Worm (Caenorhabditis elegans) whole organism, L4 larva: ENCODE data around the gene fkh-5.

Experiments
- F26F4.8 ChIP-seq: fragments of 200-800 bp; sonication (Bioruptor generic); conservative IDR thresholded peaks from 2 replicates; pipeline ENCODE4 v1.3.6; 2022; ENCODE audit warnings: missing genetic modification characterization, missing compliant biosample characterization
- F37D6.2 ChIP-seq: sonication (generic microtip); optimal IDR thresholded peaks from 2 replicates; lab custom pipeline; 2016; ENCODE audit warnings: mild to moderate bottlenecking, missing genetic modification characterization, missing compliant biosample characterization
- R02D3.7 ChIP-seq: fragments of 150-350 bp; sonication (generic microtip); optimal IDR thresholded peaks from 3 replicates; lab custom pipeline; 2014; ENCODE audit warnings: missing biosample characterization, missing genetic modification characterization
- T20F7.1 ChIP-seq: fragments of 200-800 bp; sonication (Bioruptor generic); optimal IDR thresholded peaks from 2 replicates; lab custom pipeline; 2018; ENCODE audit warnings: mild to moderate bottlenecking, missing genetic modification characterization, missing compliant biosample characterization
- ZK337.2 ChIP-seq: fragments of 200-800 bp; sonication (Bioruptor generic); IDR thresholded peaks from 2 replicates; pipeline ENCODE4 v1.3.6; 2022; ENCODE audit warnings: missing genetic modification reagents, missing genetic modification characterization, missing compliant biosample characterization
- ZK546.5 ChIP-seq, 2 experiments: sonication (generic microtip); optimal IDR thresholded peaks; 2 replicates each; lab custom pipeline; 2017; ENCODE audit warnings: missing biosample characterization in 2 of 2, missing genetic modification characterization in 2 of 2
- aha-1 ChIP-seq: fragments of 150-350 bp; peaks from one replicate; lab custom pipeline; 2014; ENCODE audit warnings: missing biosample characterization, missing genetic modification characterization
- aly-2 ChIP-seq: sonication (generic microtip); optimal IDR thresholded peaks from 2 replicates; lab custom pipeline; 2018; ENCODE audit warnings: missing biosample characterization, missing genetic modification characterization
- ama-1 ChIP-seq: fragments of 150-350 bp; optimal IDR thresholded peaks from 2 replicates; lab custom pipeline; 2014; ENCODE audit warnings: inconsistent platforms, mixed read lengths
- arid-1 ChIP-seq: fragments of 200-800 bp; sonication (Bioruptor generic); conservative IDR thresholded peaks from 2 replicates; pipeline ENCODE4 v1.3.6; 2022; ENCODE audit warnings: missing genetic modification reagents, missing genetic modification characterization, missing compliant biosample characterization
- attf-4 ChIP-seq: sonication (generic microtip); optimal IDR thresholded peaks from 3 replicates; lab custom pipeline; 2017; ENCODE audit warnings: missing biosample characterization, missing genetic modification characterization
- ceh-20 ChIP-seq: fragments of 200-800 bp; sonication (Bioruptor generic); IDR thresholded peaks from 2 replicates; pipeline ENCODE4 v1.3.6; 2022; ENCODE audit warnings: missing genetic modification reagents, missing genetic modification characterization, missing compliant biosample characterization
- ceh-32 ChIP-seq: sonication (generic microtip); optimal IDR thresholded peaks from 2 replicates; lab custom pipeline; 2016; ENCODE audit warnings: mild to moderate bottlenecking, missing genetic modification characterization, missing compliant biosample characterization; ENCODE audit not compliant: poor library complexity
- ceh-62 ChIP-seq: sonication (generic microtip); optimal IDR thresholded peaks from 2 replicates; lab custom pipeline; 2017; ENCODE audit warnings: missing biosample characterization, missing genetic modification characterization
- ceh-82 ChIP-seq: sonication (generic microtip); optimal IDR thresholded peaks from 2 replicates; lab custom pipeline; 2017; ENCODE audit warnings: missing biosample characterization, missing genetic modification characterization
- daf-16 ChIP-seq, 3 experiments: sonication (generic microtip); optimal IDR thresholded peaks; 2 replicates each; lab custom pipeline; 2016 to 2017; ENCODE audit warnings: missing genetic modification characterization in 3 of 3, missing genetic modification reagents in 3 of 3, mild to moderate bottlenecking in 2 of 3, missing compliant biosample characterization in 2 of 3, missing biosample characterization in 1 of 3, moderate library complexity in 1 of 3
- daf-8 ChIP-seq: fragments of 200-800 bp; sonication (Bioruptor generic); IDR thresholded peaks from 2 replicates; pipeline ENCODE4 v1.3.6; 2022; ENCODE audit warnings: missing genetic modification characterization, missing compliant biosample characterization
- dmd-6 ChIP-seq: fragments of 200-800 bp; sonication (Bioruptor generic); IDR thresholded peaks from 2 replicates; pipeline ENCODE4 v1.3.6; 2022; ENCODE audit warnings: missing genetic modification reagents, missing genetic modification characterization, missing compliant biosample characterization
- dve-1 ChIP-seq: sonication (generic microtip); optimal IDR thresholded peaks from 2 replicates; lab custom pipeline; 2017; ENCODE audit warnings: antibody characterized with exemption, mild to moderate bottlenecking, missing genetic modification characterization, missing compliant biosample characterization; ENCODE audit not compliant: insufficient read depth
- fkh-10 ChIP-seq: fragments of 150-350 bp; optimal IDR thresholded peaks from 2 replicates; lab custom pipeline; 2014; ENCODE audit warnings: missing biosample characterization, missing genetic modification reagents, missing genetic modification characterization
- hlh-11 ChIP-seq: fragments of 200-800 bp; sonication (Bioruptor generic); optimal IDR thresholded peaks from 2 replicates; lab custom pipeline; 2018; ENCODE audit warnings: mild to moderate bottlenecking, missing genetic modification characterization, missing compliant biosample characterization
- hlh-30 ChIP-seq: sonication (generic microtip); optimal IDR thresholded peaks from 2 replicates; lab custom pipeline; 2017; ENCODE audit warnings: antibody characterized with exemption, mild to moderate bottlenecking, missing genetic modification characterization, missing compliant biosample characterization; ENCODE audit not compliant: insufficient read depth
- lin-1 ChIP-seq: fragments of 200-800 bp; sonication (Bioruptor generic); IDR thresholded peaks from 2 replicates; pipeline ENCODE4 v1.3.6; 2022; ENCODE audit warnings: missing genetic modification reagents, missing genetic modification characterization, missing compliant biosample characterization
- lin-15B ChIP-seq: fragments of 150-350 bp; sonication (generic microtip); optimal IDR thresholded peaks from 3 replicates; lab custom pipeline; 2014; ENCODE audit warnings: missing biosample characterization, missing genetic modification characterization
- lin-29 ChIP-seq: fragments of 200-800 bp; sonication (Bioruptor generic); IDR thresholded peaks from 2 replicates; pipeline ENCODE4 v1.3.6; 2022; ENCODE audit warnings: missing genetic modification reagents, missing genetic modification characterization, missing compliant biosample characterization
- lin-38 ChIP-seq: fragments of 200-800 bp; sonication (Bioruptor generic); IDR thresholded peaks from 2 replicates; pipeline ENCODE4 v1.3.6; 2022; ENCODE audit warnings: missing genetic modification reagents, missing genetic modification characterization, missing compliant biosample characterization
- lin-39 ChIP-seq: fragments of 150-350 bp; optimal IDR thresholded peaks from 2 replicates; lab custom pipeline; 2014; ENCODE audit warnings: missing biosample characterization, missing genetic modification reagents, missing genetic modification characterization
- madf-9 ChIP-seq: fragments of 200-800 bp; sonication (Bioruptor generic); conservative IDR thresholded peaks from 2 replicates; pipeline ENCODE4 v1.3.6; 2022; ENCODE audit warnings: missing genetic modification reagents, missing genetic modification characterization, missing compliant biosample characterization
- mdl-1 ChIP-seq, 2 experiments: fragments of 150-350 bp in 1 of 2; sonication (generic microtip) in 1 of 2; optimal IDR thresholded peaks; 2 replicates each; lab custom pipeline; 2014 to 2017; ENCODE audit warnings: missing biosample characterization in 2 of 2, missing genetic modification characterization in 2 of 2
- mep-1 ChIP-seq: fragments of 150-350 bp; sonication (generic microtip); optimal IDR thresholded peaks from 3 replicates; lab custom pipeline; 2014; ENCODE audit warnings: missing biosample characterization, missing genetic modification characterization
- nhr-10 ChIP-seq: fragments of 150-350 bp; optimal IDR thresholded peaks from 2 replicates; lab custom pipeline; 2014; ENCODE audit warnings: missing biosample characterization, missing genetic modification characterization
- nhr-102 ChIP-seq: sonication (generic microtip); optimal IDR thresholded peaks from 2 replicates; lab custom pipeline; 2016; ENCODE audit warnings: mild to moderate bottlenecking, missing genetic modification characterization, moderate library complexity, missing compliant biosample characterization
- nhr-111 ChIP-seq: fragments of 200-800 bp; sonication (Bioruptor generic); optimal IDR thresholded peaks from 2 replicates; lab custom pipeline; 2018; ENCODE audit warnings: mild to moderate bottlenecking, missing genetic modification characterization, missing compliant biosample characterization
- nhr-237 ChIP-seq: sonication (generic microtip); optimal IDR thresholded peaks from 2 replicates; lab custom pipeline; 2017; ENCODE audit warnings: missing biosample characterization, missing genetic modification characterization
- nhr-48 ChIP-seq: sonication (generic microtip); optimal IDR thresholded peaks from 2 replicates; lab custom pipeline; 2016; ENCODE audit warnings: mild to moderate bottlenecking, missing genetic modification characterization, missing compliant biosample characterization
- pqm-1 ChIP-seq: sonication (generic microtip); optimal IDR thresholded peaks from 2 replicates; lab custom pipeline; 2017; ENCODE audit warnings: missing biosample characterization, missing genetic modification characterization
- rbr-2 ChIP-seq: sonication (generic microtip); optimal IDR thresholded peaks from 2 replicates; lab custom pipeline; 2016; ENCODE audit warnings: missing genotype, missing genetic modification characterization, missing compliant biosample characterization
- sdz-12 ChIP-seq: fragments of 200-800 bp; sonication (Bioruptor generic); optimal IDR thresholded peaks from 2 replicates; lab custom pipeline; 2018; ENCODE audit warnings: mild to moderate bottlenecking, missing genetic modification characterization, missing compliant biosample characterization
- skn-1 ChIP-seq: fragments of 150-350 bp; optimal IDR thresholded peaks from 2 replicates; lab custom pipeline; 2014; ENCODE audit warnings: missing biosample characterization, missing genetic modification characterization
- snpc-1.2 ChIP-seq: fragments of 200-800 bp; sonication (Bioruptor generic); IDR thresholded peaks from 2 replicates; pipeline ENCODE4 v1.3.6; 2022; ENCODE audit warnings: missing genetic modification reagents, missing genetic modification characterization, missing compliant biosample characterization
- snpc-4 ChIP-seq: fragments of 150-350 bp; optimal IDR thresholded peaks from 2 replicates; lab custom pipeline; 2014; ENCODE audit warnings: missing biosample characterization, missing genetic modification characterization
- spr-1 ChIP-seq: sonication (generic microtip); optimal IDR thresholded peaks from 2 replicates; lab custom pipeline; 2016; ENCODE audit warnings: mild to moderate bottlenecking, missing genetic modification characterization, missing compliant biosample characterization
- spr-3 ChIP-seq: fragments of 200-800 bp; sonication (Bioruptor generic); optimal IDR thresholded peaks from 2 replicates; lab custom pipeline; 2018; ENCODE audit warnings: mild to moderate bottlenecking, missing genetic modification characterization, missing compliant biosample characterization
- tag-97 ChIP-seq: fragments of 200-800 bp; sonication (Bioruptor generic); IDR thresholded peaks from 2 replicates; pipeline ENCODE4 v1.3.6; 2022; ENCODE audit warnings: missing genetic modification characterization, missing compliant biosample characterization
- tra-1 ChIP-seq: fragments of 200-800 bp; sonication (Bioruptor generic); IDR thresholded peaks from 2 replicates; pipeline ENCODE4 v1.3.6; 2022; ENCODE audit warnings: missing genetic modification reagents, missing genetic modification characterization, missing compliant biosample characterization
- unc-130 ChIP-seq: sonication (generic microtip); optimal IDR thresholded peaks from 2 replicates; lab custom pipeline; 2016; ENCODE audit warnings: missing genetic modification reagents, missing genetic modification characterization, missing compliant biosample characterization
- unc-62 ChIP-seq, 3 experiments: fragments of 150-350 bp in 1 of 3; sonication (generic microtip); optimal IDR thresholded peaks in 2 of 3; peaks in 1 of 3; 1 replicate in 1 of 3; 2 replicates in 2 of 3; lab custom pipeline; 2014 to 2017; ENCODE audit warnings: missing biosample characterization in 3 of 3, missing genetic modification characterization in 3 of 3, missing genetic modification reagents in 3 of 3, missing genotype in 1 of 3
- vab-7 ChIP-seq: fragments of 200-800 bp; sonication (Bioruptor generic); IDR thresholded peaks from 2 replicates; pipeline ENCODE4 v1.3.6; 2022; ENCODE audit warnings: missing genetic modification reagents, missing genetic modification characterization, missing compliant biosample characterization
- zfp-2 ChIP-seq: sonication (generic microtip); optimal IDR thresholded peaks from 2 replicates; lab custom pipeline; 2016; ENCODE audit warnings: mild to moderate bottlenecking, missing genetic modification characterization, missing compliant biosample characterization
- zip-2 ChIP-seq: fragments of 150-350 bp; optimal IDR thresholded peaks from 2 replicates; lab custom pipeline; 2014; ENCODE audit warnings: missing biosample characterization, missing genetic modification characterization

The fkh-5 gene

ce11 chrIII:4844327-4844726 lies at the start of gene fkh-5, which contains the start of gene clec-157:
fkh-5 (plus strand) TSS chrIII:4844662.
clec-157 (minus strand) TSS chrIII:4844427.
- TF ChIP-seq ZK337.2 (no peak), unc-62 (GFP tag; optimal IDR thresholded peaks at IDR 0.05 in 1 of 2; lab: Kevin White, UChicago) (peak in 1 of 2 experiments; percentile 63), unc-62 (tag; optimal IDR thresholded peaks at IDR 0.05; lab: Kevin White, UChicago) (no peak), dmd-6 (no peak), nhr-237 (tag; lab: Kevin White, UChicago) (no peak), ceh-62 (tag; lab: Kevin White, UChicago) (no peak)

DNA sequence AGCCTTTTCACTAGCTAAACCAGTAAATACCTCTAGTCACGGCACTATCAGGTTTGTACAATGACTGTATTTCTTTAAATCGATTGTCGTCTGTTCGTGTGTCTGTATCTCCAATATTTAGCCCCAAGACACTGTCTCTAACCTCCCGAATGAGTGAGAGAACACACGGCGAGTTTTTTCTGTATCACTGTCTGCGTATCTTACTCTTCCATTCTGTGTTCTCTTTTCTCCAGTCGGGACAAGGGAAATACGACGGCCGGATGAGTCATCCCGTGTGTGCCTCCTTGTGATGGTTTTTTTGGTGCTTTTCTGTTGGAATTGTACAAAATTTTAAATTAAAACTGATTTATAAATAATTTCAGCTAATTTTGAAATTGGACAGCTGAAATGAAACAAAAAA lies 48.4 kb upstream of the fkh-5 start:
- TF ChIP-seq T20F7.1 (GFP tag; lab: Kevin White, UChicago) (no peak), skn-1 (tag; lab: Kevin White, UChicago) (no peak), unc-130 (GFP tag; lab: Kevin White, UChicago) (no peak), rbr-2 (peak; percentile 75), aha-1 (tag; lab: Kevin White, UChicago) (peak; percentile 7), snpc-1.2 (GFP tag; lab: Robert Waterston, UW) (no peak), F37D6.2 (tag; lab: Kevin White, UChicago) (no peak), nhr-10 (no peak), daf-16 (GFP tag; optimal IDR thresholded peaks at IDR 0.05; lab: Kevin White, UChicago) (no peak), daf-16 (tag; optimal IDR thresholded peaks at IDR 0.05; lab: Kevin White, UChicago) (peak; percentile 65), dve-1 (tag; lab: Kevin White, UChicago) (peak; percentile 86), vab-7 (GFP tag; lab: Robert Waterston, UW) (no peak), R02D3.7 (tag; lab: Kevin White, UChicago) (no peak), mdl-1 (tag; optimal IDR thresholded peaks at IDR 0.05; lab: Kevin White, UChicago) (peak in 1 of 2 experiments; percentile 70), lin-15B (tag; lab: Kevin White, UChicago) (no peak), ama-1 (lab: Kevin White, UChicago) (peak; percentile 9), pqm-1 (tag; lab: Kevin White, UChicago) (peak; percentile 57), attf-4 (tag; lab: Kevin White, UChicago) (no peak), daf-8 (GFP tag; lab: Robert Waterston, UW) (no peak), spr-3 (no peak), tra-1 (GFP tag; lab: Robert Waterston, UW) (no peak), nhr-48 (no peak), tag-97 (GFP tag; lab: Robert Waterston, UW) (no peak), ceh-82 (tag; lab: Kevin White, UChicago) (no peak), ceh-20 (GFP tag; lab: Robert Waterston, UW) (no peak), hlh-30 (peak; percentile 94), aly-2 (tag; lab: Kevin White, UChicago) (no peak), nhr-111 (GFP tag; lab: Kevin White, UChicago) (no peak), nhr-237 (tag; lab: Kevin White, UChicago) (no peak), zip-2 (tag; lab: Kevin White, UChicago) (no peak), sdz-12 (GFP tag; lab: Kevin White, UChicago) (no peak), nhr-102 (tag; lab: Kevin White, UChicago) (peak; percentile 24), lin-38 (GFP tag; lab: Robert Waterston, UW) (peak; percentile 60), snpc-4 (tag; lab: Kevin White, UChicago) (no peak), F26F4.8 (GFP tag; lab: Robert Waterston, UW) (no peak), arid-1 (GFP tag; lab: Robert Waterston, UW) (no peak), ZK546.5 (tag; optimal IDR thresholded peaks at IDR 0.05; lab: Kevin White, UChicago) (no peak), mep-1 (peak; percentile 86), zfp-2 (tag; lab: Kevin White, UChicago) (no peak), fkh-10 (GFP tag; lab: Kevin White, UChicago) (peak; percentile 41), lin-39 (no peak), lin-1 (0 out of 2 replicates have a peak, but pooled peaks have one; percentile 35), lin-29 (GFP tag; lab: Robert Waterston, UW) (no peak), madf-9 (0 out of 2 replicates have a peak, but pooled peaks have one; percentile 20), ceh-32 (tag; lab: Kevin White, UChicago) (no peak), spr-1 (tag; lab: Kevin White, UChicago) (peak; percentile 1), hlh-11 (tag; lab: Kevin White, UChicago) (peak; percentile 93)
